Worm (Caenorhabditis elegans): ENCODE data around the gene gpcp-1.

gpcp-1 gene

ce11 chrX:3110576-3110975 lies at the start of gene gpcp-1:
Gene gpcp-1 (minus strand): TSS chrX:3110628.
- TF ChIP-seq F13H6.1 (tag; optimal IDR thresholded peaks at IDR 0.05) (no peak), elt-2 (tag; optimal IDR thresholded peaks at IDR 0.05) (peak; percentile 91)

- TF ChIP-seq lim-6 (tag; optimal IDR thresholded peaks at IDR 0.05) = no peak
- TF ChIP-seq pha-4 (tag; optimal IDR thresholded peaks at IDR 0.05) = no peak
- no peak for TF ChIP-seq F13H6.1 (tag; optimal IDR thresholded peaks at IDR 0.05)
- TF ChIP-seq ets-4 (tag; optimal IDR thresholded peaks at IDR 0.05) = no peak
- no peak for TF ChIP-seq unc-86 (tag; optimal IDR thresholded peaks at IDR 0.05)
- TF ChIP-seq T23F11.4 (GFP tag; optimal IDR thresholded peaks at IDR 0.05) = no peak
- TF ChIP-seq nfya-1 (tag; optimal IDR thresholded peaks at IDR 0.05) = peak; percentile 36
- no peak for TF ChIP-seq ahr-1 (tag; optimal IDR thresholded peaks at IDR 0.05)
- no peak for TF ChIP-seq ceh-19 (GFP tag; optimal IDR thresholded peaks at IDR 0.05)
- TF ChIP-seq fkh-6 (tag; optimal IDR thresholded peaks at IDR 0.05) = no peak
- TF ChIP-seq ceh-31 (tag; optimal IDR thresholded peaks at IDR 0.05) = peak; percentile 36
- no peak for TF ChIP-seq ceh-6 (GFP tag; optimal IDR thresholded peaks at IDR 0.05)
- no peak for TF ChIP-seq dve-1 (tag; optimal IDR thresholded peaks at IDR 0.05)
- TF ChIP-seq ceh-30 (tag; optimal IDR thresholded peaks at IDR 0.05) = no peak
- no peak for TF ChIP-seq gmeb-2 (tag; optimal IDR thresholded peaks at IDR 0.05)
- peak; percentile 2 for TF ChIP-seq tbx-2 (tag; optimal IDR thresholded peaks at IDR 0.05)
- no peak for TF ChIP-seq ceh-48 (tag; optimal IDR thresholded peaks at IDR 0.05)
- TF ChIP-seq C08G9.2 (tag; optimal IDR thresholded peaks at IDR 0.05) = no peak
- TF ChIP-seq ceh-2 (tag; optimal IDR thresholded peaks at IDR 0.05) = no peak
Observed at ce11 chrX:3159542-3159941, 49.1 kb upstream of the gpcp-1 start, which contains the start of gene gcc-1. Gene gcc-1 (plus strand): TSS chrX:3159940.

ce11 chrX:3156062-3156791 lies 45.8 kb upstream of the gpcp-1 start:
- TF ChIP-seq unc-42 (tag; optimal IDR thresholded peaks at IDR 0.05) = no peak
- no peak for TF ChIP-seq K09A11.1 (tag; optimal IDR thresholded peaks at IDR 0.05; ENCODE audit: insufficient read depth)
- no peak for TF ChIP-seq ceh-19 (GFP tag; optimal IDR thresholded peaks at IDR 0.05)
- TF ChIP-seq ceh-9 (tag; optimal IDR thresholded peaks at IDR 0.05) = no peak
- TF ChIP-seq zip-5 (tag; optimal IDR thresholded peaks at IDR 0.05) = no peak
- no peak for TF ChIP-seq ets-4 (tag; optimal IDR thresholded peaks at IDR 0.05)
- no peak for TF ChIP-seq nhr-11 (tag; optimal IDR thresholded peaks at IDR 0.05)
- no peak for TF ChIP-seq dve-1 (tag; optimal IDR thresholded peaks at IDR 0.05)
- TF ChIP-seq pag-3 (tag; optimal IDR thresholded peaks at IDR 0.05; ENCODE audit: borderline replicate concordance) = no peak
- no peak for TF ChIP-seq pha-2 (tag; optimal IDR thresholded peaks at IDR 0.05)
- TF ChIP-seq ceh-31 (tag; optimal IDR thresholded peaks at IDR 0.05) = no peak
- TF ChIP-seq odd-2 (tag; optimal IDR thresholded peaks at IDR 0.05) = no peak
- no peak for TF ChIP-seq ceh-24 (tag; optimal IDR thresholded peaks at IDR 0.05)
- TF ChIP-seq tbx-7 (tag; optimal IDR thresholded peaks at IDR 0.05) = no peak
- TF ChIP-seq unc-55 (GFP tag; optimal IDR thresholded peaks at IDR 0.05) = no peak
- no peak for TF ChIP-seq sdc-2 (tag; optimal IDR thresholded peaks at IDR 0.05)
- TF ChIP-seq ceh-14 (tag; optimal IDR thresholded peaks at IDR 0.05) = no peak
- no peak for TF ChIP-seq sox-2 (GFP tag; IDR thresholded peaks at IDR 0.05)

- TF ChIP-seq fax-1 (tag; optimal IDR thresholded peaks at IDR 0.05) = no peak
Observed at ce11 chrX:3155111-3155843, 44.8 kb upstream of the gpcp-1 start.
